Fruit fly (Drosophila melanogaster) whole organism, embryonic: ENCODE measurements around the gene CG5157.

Experiments used
- Aef1 ChIP-seq: fragments of 200-800 bp; sonication (Bioruptor generic); IDR thresholded peaks from 3 replicates; pipeline ENCODE4 v1.3.6; 2022; ENCODE audit warnings: missing biosample characterization, missing genetic modification characterization
- Atf6 ChIP-seq: fragments of 200-800 bp; sonication (Bioruptor generic); IDR thresholded peaks from 2 replicates; pipeline ENCODE4 v1.3.6; 2022; ENCODE audit warnings: missing biosample characterization, missing genetic modification characterization
- Bgb ChIP-seq: fragments of 200-800 bp; sonication (Bioruptor generic); IDR thresholded peaks from 2 replicates; pipeline ENCODE4 v1.3.6; 2022; ENCODE audit warnings: missing biosample characterization, missing genetic modification characterization; ENCODE audit not compliant: partially characterized antibody
- CG1024 ChIP-seq: fragments of 200-800 bp; sonication (Bioruptor generic); IDR thresholded peaks from 2 replicates; pipeline ENCODE4 v1.3.6; 2022; ENCODE audit warnings: missing biosample characterization, missing genetic modification characterization
- CG10654 ChIP-seq: fragments of 200-800 bp; sonication (Bioruptor generic); optimal IDR thresholded peaks from 2 replicates; lab custom pipeline; 2016; ENCODE audit warnings: missing biosample characterization, missing genetic modification characterization
- CG12659 ChIP-seq: fragments of 200-800 bp; sonication (Bioruptor generic); optimal IDR thresholded peaks from 3 replicates; lab custom pipeline; 2017; ENCODE audit warnings: mild to moderate bottlenecking, missing biosample characterization, missing genetic modification reagents, missing genetic modification characterization
- CG13424 ChIP-seq: fragments of 200-800 bp; sonication (Bioruptor generic); optimal IDR thresholded peaks from 2 replicates; lab custom pipeline; 2019; ENCODE audit warnings: missing biosample characterization, mild to moderate bottlenecking, missing genetic modification characterization, moderate library complexity
- CG1602 ChIP-seq: fragments of 200-800 bp; sonication (Bioruptor generic); optimal IDR thresholded peaks from 3 replicates; lab custom pipeline; 2016; ENCODE audit warnings: missing biosample characterization, missing genetic modification characterization
- CG17568 ChIP-seq: fragments of 200-800 bp; sonication (Bioruptor generic); optimal IDR thresholded peaks from 2 replicates; lab custom pipeline; 2018; ENCODE audit warnings: missing biosample characterization, mild to moderate bottlenecking, missing genetic modification characterization, moderate library complexity
- CG1792 ChIP-seq: fragments of 200-800 bp; sonication (Bioruptor generic); optimal IDR thresholded peaks from 2 replicates; lab custom pipeline; 2016; ENCODE audit warnings: missing biosample characterization, missing genetic modification characterization
- CG18599 ChIP-seq: fragments of 200-800 bp; sonication (Bioruptor generic); optimal IDR thresholded peaks from 3 replicates; lab custom pipeline; 2017; ENCODE audit warnings: missing biosample characterization, missing genetic modification characterization, mild to moderate bottlenecking, moderate library complexity, missing genetic modification reagents
- CG31365 ChIP-seq: fragments of 200-800 bp; sonication (Bioruptor generic); optimal IDR thresholded peaks from 2 replicates; lab custom pipeline; 2018; ENCODE audit warnings: missing biosample characterization, mild to moderate bottlenecking, missing genetic modification characterization
- CG3281 ChIP-seq: fragments of 200-800 bp; sonication (Bioruptor generic); optimal IDR thresholded peaks from 3 replicates; lab custom pipeline; 2017; ENCODE audit warnings: missing biosample characterization, mild to moderate bottlenecking, missing genetic modification characterization
- CG3726 ChIP-seq: fragments of 200-800 bp; sonication (Bioruptor generic); IDR thresholded peaks from 3 replicates; pipeline ENCODE4, ENCODE4 v1.3.6; 2022; ENCODE audit warnings: missing biosample characterization, missing genetic modification characterization
- CG4424 ChIP-seq: fragments of 200-800 bp; sonication (Bioruptor generic); optimal IDR thresholded peaks from 3 replicates; lab custom pipeline; 2016; ENCODE audit warnings: missing biosample characterization, missing genetic modification characterization
- CG6689 ChIP-seq: fragments of 200-800 bp; sonication (Bioruptor generic); IDR thresholded peaks from 2 replicates; pipeline ENCODE4 v1.3.6; 2022; ENCODE audit warnings: missing biosample characterization, missing genetic modification characterization
- CG6854 ChIP-seq: fragments of 200-800 bp; sonication (Bioruptor generic); optimal IDR thresholded peaks from 3 replicates; lab custom pipeline; 2017; ENCODE audit warnings: missing biosample characterization, mild to moderate bottlenecking, missing genetic modification characterization
- CG8388 ChIP-seq: fragments of 200-800 bp; sonication (Bioruptor generic); optimal IDR thresholded peaks from 2 replicates; lab custom pipeline; 2019; ENCODE audit warnings: missing biosample characterization, mild to moderate bottlenecking, missing genetic modification characterization, moderate library complexity
- CG8924 ChIP-seq: fragments of 200-800 bp; optimal IDR thresholded peaks from 3 replicates; lab custom pipeline; 2019; ENCODE audit warnings: missing biosample characterization, mild to moderate bottlenecking, missing genetic modification characterization, moderate library complexity
- CkIIα-i1 ChIP-seq: fragments of 200-800 bp; sonication (Bioruptor generic); IDR thresholded peaks from 2 replicates; pipeline ENCODE4 v1.3.6; 2022; ENCODE audit warnings: missing biosample characterization, missing genetic modification characterization
- Dbx ChIP-seq: fragments of 200-800 bp; sonication (Bioruptor generic); IDR thresholded peaks from 3 replicates; pipeline ENCODE4 v1.3.6; 2022; ENCODE audit warnings: missing biosample characterization, missing genetic modification characterization
- Dfd ChIP-seq, 2 experiments: fragments of >200 bp; optimal IDR thresholded peaks; 2 replicates each; lab custom pipeline; 2017; ENCODE audit warnings: missing biosample characterization in 2 of 2, missing genetic modification characterization in 2 of 2
- Dref ChIP-seq: fragments of 200-800 bp; sonication (Bioruptor generic); IDR thresholded peaks from 2 replicates; pipeline ENCODE4 v1.3.6; 2022; ENCODE audit warnings: missing biosample characterization, missing genetic modification characterization
- Eip74EF ChIP-seq, 2 experiments: fragments of 200-800 bp in 1 of 2; fragments of >200 bp in 1 of 2; sonication (Bioruptor generic) in 1 of 2; optimal IDR thresholded peaks; 2 replicates each; lab custom pipeline; 2017 to 2019; ENCODE audit warnings: missing biosample characterization in 2 of 2, missing genetic modification characterization in 2 of 2, mild to moderate bottlenecking in 1 of 2, moderate library complexity in 1 of 2
- Gsc ChIP-seq: fragments of 200-800 bp; sonication (Bioruptor generic); IDR thresholded peaks from 2 replicates; pipeline ENCODE4 v1.3.6; 2022; ENCODE audit warnings: missing biosample characterization, missing genetic modification characterization
- HLH3B ChIP-seq: fragments of 200-800 bp; sonication (Bioruptor generic); IDR thresholded peaks from 2 replicates; pipeline ENCODE4 v1.3.6; 2022; ENCODE audit warnings: missing biosample characterization, missing genetic modification characterization
- Poxn ChIP-seq: fragments of 200-800 bp; sonication (Bioruptor generic); IDR thresholded peaks from 2 replicates; pipeline ENCODE4 v1.3.6; 2022; ENCODE audit warnings: missing biosample characterization, missing genetic modification characterization
- Ptx1 ChIP-seq: fragments of 200-800 bp; sonication (Bioruptor generic); IDR thresholded peaks from 2 replicates; pipeline ENCODE4 v1.3.6; 2022; ENCODE audit warnings: missing biosample characterization, missing genetic modification characterization
- Scr ChIP-seq: fragments of 200-800 bp; sonication (Bioruptor generic); IDR thresholded peaks from 2 replicates; pipeline ENCODE4 v1.3.6; 2022; ENCODE audit warnings: missing biosample characterization, missing genetic modification characterization; ENCODE audit not compliant: partially characterized antibody
- al ChIP-seq: fragments of 200-800 bp; sonication (Bioruptor generic); IDR thresholded peaks from 2 replicates; pipeline ENCODE4 v1.3.6; 2022; ENCODE audit warnings: missing biosample characterization, missing genetic modification characterization
- amos ChIP-seq: fragments of 200-800 bp; sonication (Bioruptor generic); IDR thresholded peaks from 2 replicates; pipeline ENCODE4 v1.3.6; 2022; ENCODE audit warnings: missing biosample characterization, missing genetic modification characterization; ENCODE audit not compliant: partially characterized antibody
- aop ChIP-seq: fragments of 200-800 bp; sonication (Bioruptor generic); IDR thresholded peaks from 2 replicates; pipeline ENCODE4 v1.3.6; 2022; ENCODE audit warnings: missing biosample characterization, missing genetic modification characterization
- bcd ChIP-seq: fragments of 200-800 bp; sonication (Bioruptor generic); optimal IDR thresholded peaks from 2 replicates; lab custom pipeline; 2017; ENCODE audit warnings: missing biosample characterization, mild to moderate bottlenecking, missing genetic modification characterization
- corto ChIP-seq: fragments of 200-800 bp; sonication (Bioruptor generic); optimal IDR thresholded peaks from 2 replicates; lab custom pipeline; 2016; ENCODE audit warnings: missing biosample characterization, mild to moderate bottlenecking, missing genetic modification characterization, moderate library complexity
- dmrt99B ChIP-seq: fragments of 200-800 bp; sonication (Bioruptor generic); optimal IDR thresholded peaks from 2 replicates; lab custom pipeline; 2018; ENCODE audit warnings: missing biosample characterization, mild to moderate bottlenecking, missing genetic modification characterization, moderate library complexity
- fru ChIP-seq: fragments of >200 bp; optimal IDR thresholded peaks from 2 replicates; lab custom pipeline; 2017
- ftz-f1 ChIP-seq: fragments of 200-800 bp; sonication (Bioruptor generic); optimal IDR thresholded peaks from 2 replicates; lab custom pipeline; 2016; ENCODE audit warnings: missing biosample characterization, missing genetic modification characterization
- gcm ChIP-seq: fragments of 200-800 bp; sonication (Bioruptor generic); optimal IDR thresholded peaks from 2 replicates; lab custom pipeline; 2019; ENCODE audit warnings: missing biosample characterization, mild to moderate bottlenecking, missing genetic modification characterization, moderate library complexity
- kni ChIP-seq: fragments of 200-800 bp; sonication (Bioruptor generic); optimal IDR thresholded peaks from 3 replicates; lab custom pipeline; 2017; ENCODE audit warnings: mild to moderate bottlenecking, missing biosample characterization, missing genetic modification reagents, missing genetic modification characterization
- lola ChIP-seq, 3 experiments: fragments of >200 bp in 2 of 3; fragments of 200-800 bp in 1 of 3; sonication (Bioruptor generic) in 1 of 3; optimal IDR thresholded peaks; 2 replicates each; lab custom pipeline; 2017 to 2019; ENCODE audit warnings: missing biosample characterization in 3 of 3, missing genetic modification characterization in 3 of 3, mild to moderate bottlenecking in 1 of 3, moderate library complexity in 1 of 3
- mld ChIP-seq: fragments of 200-800 bp; sonication (Bioruptor generic); IDR thresholded peaks from 3 replicates; pipeline ENCODE4 v1.3.6; 2022; ENCODE audit warnings: missing biosample characterization, missing genetic modification characterization; ENCODE audit not compliant: partially characterized antibody
- pita ChIP-seq: fragments of 200-800 bp; sonication (Bioruptor generic); optimal IDR thresholded peaks from 2 replicates; lab custom pipeline; 2017; ENCODE audit warnings: missing biosample characterization, mild to moderate bottlenecking, missing genetic modification characterization
- pum ChIP-seq: fragments of 200-800 bp; sonication (Bioruptor generic); optimal IDR thresholded peaks from 2 replicates; lab custom pipeline; 2016; ENCODE audit warnings: missing biosample characterization, missing genetic modification characterization
- pzg ChIP-seq: fragments of 200-800 bp; sonication (Bioruptor generic); optimal IDR thresholded peaks from 3 replicates; lab custom pipeline; 2018; ENCODE audit warnings: missing biosample characterization, mild to moderate bottlenecking, missing genetic modification characterization, moderate library complexity
- slp2 ChIP-seq: fragments of 200-800 bp; sonication (Bioruptor generic); optimal IDR thresholded peaks from 2 replicates; lab custom pipeline; 2016; ENCODE audit warnings: missing biosample characterization, missing genetic modification characterization
- tx ChIP-seq: fragments of 200-800 bp; sonication (Bioruptor generic); optimal IDR thresholded peaks from 2 replicates; lab custom pipeline; 2016; ENCODE audit warnings: missing biosample characterization, missing genetic modification characterization
- vfl ChIP-seq: fragments of 200-800 bp; sonication (Bioruptor generic); optimal IDR thresholded peaks from 2 replicates; lab custom pipeline; 2016; ENCODE audit warnings: missing biosample characterization, missing genetic modification characterization
- wek ChIP-seq: fragments of 200-800 bp; sonication (Bioruptor generic); optimal IDR thresholded peaks from 3 replicates; lab custom pipeline; 2018; ENCODE audit warnings: missing biosample characterization, mild to moderate bottlenecking, missing genetic modification characterization, moderate library complexity
- wor ChIP-seq: fragments of 200-800 bp; sonication (Bioruptor generic); IDR thresholded peaks from 2 replicates; pipeline ENCODE4 v1.3.6; 2022; ENCODE audit warnings: missing biosample characterization, missing genetic modification characterization

Gene CG5157

DNA sequence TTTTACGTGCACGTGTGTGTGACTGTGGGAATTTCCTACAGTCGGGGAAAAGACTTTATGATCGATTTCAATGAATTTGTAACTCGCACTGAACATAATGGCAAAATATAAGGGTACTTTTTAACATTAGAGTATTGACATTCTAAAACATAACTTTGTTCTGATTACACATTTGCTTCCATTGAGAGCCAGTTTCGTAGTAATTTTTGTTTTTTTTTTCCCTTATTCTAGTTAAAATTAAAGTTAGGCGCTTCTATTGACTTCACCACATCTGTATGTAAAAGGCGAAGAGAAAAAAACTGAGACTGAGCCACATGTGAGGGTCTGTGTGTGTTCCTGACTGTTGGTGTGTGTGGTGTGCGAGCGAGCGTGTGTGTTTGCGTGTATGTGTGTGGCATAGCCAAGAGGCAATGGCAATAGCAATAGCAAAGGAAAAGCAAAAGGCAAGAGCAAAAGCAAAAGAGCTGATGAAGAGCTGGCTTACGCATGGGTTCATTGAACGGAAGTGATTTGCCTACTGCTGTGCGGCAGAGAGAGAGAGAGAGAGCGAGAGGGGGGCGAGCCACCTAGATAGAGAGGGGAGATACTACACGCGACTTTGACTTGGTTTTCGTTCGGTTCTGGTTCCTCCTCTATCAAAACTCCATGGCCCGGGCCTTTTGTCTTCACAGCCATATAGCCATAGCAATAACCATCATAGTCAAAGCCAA lies 24.3 kb upstream of the CG5157 start (continued):
- TF ChIP-seq CG4424 (GFP tag; lab: Kevin White, UChicago), result peak; percentile 69
- TF ChIP-seq wor (GFP tag; lab: Robert Waterston, UW), result no peak
- no peak for TF ChIP-seq ftz-f1 (GFP tag; lab: Kevin White, UChicago)
- no peak for TF ChIP-seq Dfd (GFP tag; optimal IDR thresholded peaks at IDR 0.05; lab: Kevin White, UChicago)
- TF ChIP-seq tx, result peak; percentile 40
- peak; percentile 62; the same call in 2 of the 3 replicates for TF ChIP-seq Dbx (GFP tag; lab: Robert Waterston, UW)
- TF ChIP-seq Scr (GFP tag; lab: Robert Waterston, UW), result no peak
- no peak; the same call in 1 of the 2 replicates for TF ChIP-seq aop (GFP tag; lab: Robert Waterston, UW)
- peak; percentile 67 for TF ChIP-seq gcm (GFP tag; lab: Kevin White, UChicago)
- no peak for TF ChIP-seq mld
- TF ChIP-seq CG18599 (GFP tag; lab: Kevin White, UChicago), result peak; percentile 91
- TF ChIP-seq CG13424 (tag; lab: Kevin White, UChicago), result peak; percentile 85
- peak; percentile 6 for TF ChIP-seq CG31365 (tag; lab: Kevin White, UChicago)
- TF ChIP-seq wek, result no peak
- 0 out of 2 replicates have a peak, but pooled peaks have one; percentile 48 for TF ChIP-seq al (GFP tag; lab: Robert Waterston, UW)
- peak; percentile 72 for TF ChIP-seq Atf6 (GFP tag; lab: Robert Waterston, UW)
- peak; percentile 60 for TF ChIP-seq CG8388 (GFP tag; lab: Kevin White, UChicago)
- TF ChIP-seq Bgb (GFP tag; lab: Robert Waterston, UW), result no peak
- TF ChIP-seq kni (GFP tag; lab: Kevin White, UChicago), result peak; percentile 24
- TF ChIP-seq Aef1, result no peak; the same call in 1 of the 3 replicates
- no peak for TF ChIP-seq vfl
- TF ChIP-seq CG1602 (GFP tag; lab: Kevin White, UChicago), result peak; percentile 45
- TF ChIP-seq CG1024 (GFP tag; lab: Robert Waterston, UW), result no peak
- TF ChIP-seq corto (GFP tag; lab: Kevin White, UChicago), result no peak
- TF ChIP-seq Poxn (GFP tag; lab: Robert Waterston, UW), result no peak
- TF ChIP-seq bcd (GFP tag; lab: Kevin White, UChicago), result peak; percentile 63
- TF ChIP-seq CG3726, result no peak
- TF ChIP-seq CG12659 (GFP tag; lab: Kevin White, UChicago), result peak; percentile 77
- peak; percentile 39 for TF ChIP-seq CG1792 (GFP tag; lab: Kevin White, UChicago)
- peak; percentile 59 for TF ChIP-seq slp2 (GFP tag; lab: Kevin White, UChicago)
- peak; percentile 25 for TF ChIP-seq CG10654 (GFP tag; lab: Kevin White, UChicago)
- peak; percentile 66 for TF ChIP-seq HLH3B
- TF ChIP-seq Gsc (GFP tag; lab: Robert Waterston, UW), result no peak
- TF ChIP-seq CkIIα-i1 (GFP tag; lab: Robert Waterston, UW), result no peak
- TF ChIP-seq CG3281 (GFP tag; lab: Kevin White, UChicago), result peak; percentile 87
- TF ChIP-seq CG8924, result peak; percentile 79
- peak; percentile 58 for TF ChIP-seq Ptx1 (GFP tag; lab: Robert Waterston, UW)
- peak; percentile 61 for TF ChIP-seq CG6854
- TF ChIP-seq Dref (GFP tag; lab: Robert Waterston, UW), result no peak
- TF ChIP-seq fru (lab: Kevin White, UChicago), result no peak
- peak; percentile 66 for TF ChIP-seq CG6689
- TF ChIP-seq pita (GFP tag; lab: Kevin White, UChicago), result no peak
- TF ChIP-seq pum (GFP tag; lab: Kevin White, UChicago), result peak; percentile 32
- peak in 1 of 3 experiments; percentile 49 for TF ChIP-seq lola (GFP tag; optimal IDR thresholded peaks at IDR 0.05; lab: Kevin White, UChicago)
- TF ChIP-seq dmrt99B, result peak; percentile 85
- no peak for TF ChIP-seq amos
- peak in 1 of 2 experiments; percentile 57 for TF ChIP-seq Eip74EF (GFP tag; optimal IDR thresholded peaks at IDR 0.05; lab: Kevin White, UChicago)
- no peak for TF ChIP-seq pzg (GFP tag; lab: Kevin White, UChicago)
- peak; percentile 62 for TF ChIP-seq CG17568
